Fruit fly (Drosophila melanogaster) whole organism, pupa: ENCODE measurements around the gene Tengl3.

Experiments
- CG12605 ChIP-seq: fragments of 200-800 bp; sonication (Bioruptor generic); IDR thresholded peaks from 2 replicates; pipeline ENCODE4 v1.3.6; 2022; ENCODE audit warnings: missing biosample characterization, missing genetic modification characterization
- CG13204 ChIP-seq: fragments of 200-800 bp; sonication (Bioruptor generic); optimal IDR thresholded peaks from 2 replicates; lab custom pipeline; 2018; ENCODE audit warnings: missing biosample characterization, mild to moderate bottlenecking, missing genetic modification characterization, moderate library complexity
- CG15710 ChIP-seq: fragments of 200-800 bp; sonication (Bioruptor generic); optimal IDR thresholded peaks from 2 replicates; lab custom pipeline; 2018; ENCODE audit warnings: missing biosample characterization, mild to moderate bottlenecking, missing genetic modification characterization, moderate library complexity
- CG4496 ChIP-seq: fragments of 200-800 bp; sonication (Bioruptor generic); IDR thresholded peaks from 3 replicates; pipeline ENCODE4 v1.3.6; 2022; ENCODE audit warnings: missing biosample characterization, missing genetic modification characterization
- CG8301 ChIP-seq: fragments of 200-800 bp; sonication (Bioruptor generic); optimal IDR thresholded peaks from 2 replicates; lab custom pipeline; 2018; ENCODE audit warnings: missing biosample characterization, mild to moderate bottlenecking, missing genetic modification characterization
- CG9948 ChIP-seq: fragments of 200-800 bp; sonication (Bioruptor generic); optimal IDR thresholded peaks from 2 replicates; lab custom pipeline; 2018; ENCODE audit warnings: missing biosample characterization, mild to moderate bottlenecking, missing genetic modification characterization, moderate library complexity
- Pif1A ChIP-seq: fragments of 200-800 bp; sonication (Bioruptor generic); optimal IDR thresholded peaks from 3 replicates; lab custom pipeline; 2016; ENCODE audit warnings: missing biosample characterization, missing genetic modification characterization
- fd96Ca ChIP-seq: fragments of 200-800 bp; sonication (Bioruptor generic); IDR thresholded peaks from 3 replicates; pipeline ENCODE4 v1.3.6; 2022; ENCODE audit warnings: missing biosample characterization, missing genetic modification characterization
- gl ChIP-seq: fragments of 200-800 bp; sonication (Bioruptor generic); optimal IDR thresholded peaks from 2 replicates; lab custom pipeline; 2018; ENCODE audit warnings: missing biosample characterization, mild to moderate bottlenecking, missing genetic modification characterization
- rn ChIP-seq: fragments of 200-800 bp; sonication (Bioruptor generic); IDR thresholded peaks from 2 replicates; pipeline ENCODE4 v1.3.6; 2022; ENCODE audit warnings: missing biosample characterization, missing genetic modification characterization

- no peak for TF ChIP-seq CG15710
- no peak for TF ChIP-seq rn (GFP tag; lab: Robert Waterston, UW)
- TF ChIP-seq Pif1A (GFP tag; lab: Kevin White, UChicago) = no peak
- TF ChIP-seq CG8301 (tag; lab: Kevin White, UChicago) = no peak
- TF ChIP-seq CG9948 (tag; lab: Kevin White, UChicago) = no peak
- TF ChIP-seq fd96Ca = no peak
- TF ChIP-seq gl (tag; lab: Kevin White, UChicago) = no peak
- no peak for TF ChIP-seq CG13204 (GFP tag; lab: Kevin White, UChicago)
- no peak for TF ChIP-seq CG12605 (GFP tag; lab: Robert Waterston, UW)
- TF ChIP-seq CG4496 (GFP tag; lab: Robert Waterston, UW) = no peak
Measured at dm6 chr2L:2238151-2238550, at the start of gene Tengl3.
